Fruit fly (Drosophila melanogaster) whole organism, embryonic: Measurements from ENCODE around the gene Cyp4ac2.

Experiments used
- Antp ChIP-seq: fragments of 200-800 bp; sonication (Bioruptor generic); optimal IDR thresholded peaks from 3 replicates; lab custom pipeline; 2016; ENCODE audit warnings: missing biosample characterization, missing genetic modification characterization
- Atf3 ChIP-seq: fragments of 200-800 bp; sonication (Bioruptor generic); optimal IDR thresholded peaks from 3 replicates; lab custom pipeline; 2016; ENCODE audit warnings: missing biosample characterization, missing genetic modification characterization
- Awh ChIP-seq: fragments of 200-800 bp; sonication (Bioruptor generic); IDR thresholded peaks from 2 replicates; pipeline ENCODE4, ENCODE4 v1.3.6; 2022; ENCODE audit warnings: missing biosample characterization, missing genetic modification characterization
- B-H2 ChIP-seq: fragments of 200-800 bp; sonication (Bioruptor generic); optimal IDR thresholded peaks from 2 replicates; lab custom pipeline; 2018; ENCODE audit warnings: missing biosample characterization, mild to moderate bottlenecking, missing genetic modification characterization
- CG12071 ChIP-seq: fragments of 200-800 bp; sonication (Bioruptor generic); optimal IDR thresholded peaks from 3 replicates; lab custom pipeline; 2018; ENCODE audit warnings: missing biosample characterization, mild to moderate bottlenecking, missing genetic modification characterization
- CG1233 ChIP-seq: fragments of 200-800 bp; sonication (Bioruptor generic); optimal IDR thresholded peaks from 4 replicates; lab custom pipeline; 2018; ENCODE audit warnings: missing biosample characterization, mild to moderate bottlenecking, missing genetic modification characterization
- CG14667 ChIP-seq: fragments of 200-800 bp; sonication (Bioruptor generic); IDR thresholded peaks from 2 replicates; pipeline ENCODE4 v1.3.6; 2022; ENCODE audit warnings: missing biosample characterization, missing genetic modification characterization
- CG14965 ChIP-seq: fragments of 200-800 bp; sonication (Bioruptor generic); optimal IDR thresholded peaks from 2 replicates; lab custom pipeline; 2016; ENCODE audit warnings: missing biosample characterization, missing genetic modification characterization, borderline replicate concordance
- CG3163 ChIP-seq: fragments of 200-800 bp; sonication (Bioruptor generic); optimal IDR thresholded peaks from 3 replicates; lab custom pipeline; 2016; ENCODE audit warnings: missing biosample characterization, missing genetic modification characterization
- CG3995 ChIP-seq: fragments of 200-800 bp; sonication (Bioruptor generic); optimal IDR thresholded peaks from 3 replicates; lab custom pipeline; 2016; ENCODE audit warnings: missing biosample characterization, missing genetic modification characterization
- CG4360 ChIP-seq: fragments of 200-800 bp; sonication (Bioruptor generic); IDR thresholded peaks from 2 replicates; pipeline ENCODE4 v1.3.6; 2022; ENCODE audit warnings: missing biosample characterization, missing genetic modification characterization
- CG5953 ChIP-seq: fragments of 200-800 bp; sonication (Bioruptor generic); IDR thresholded peaks from 2 replicates; pipeline ENCODE4 v1.3.6; 2022; ENCODE audit warnings: missing biosample characterization, missing genetic modification characterization
- CG6254 ChIP-seq: fragments of 200-800 bp; sonication (Bioruptor generic); optimal IDR thresholded peaks from 3 replicates; lab custom pipeline; 2017; ENCODE audit warnings: mild to moderate bottlenecking, missing biosample characterization, missing genetic modification reagents, missing genetic modification characterization
- CG7745 ChIP-seq: fragments of 200-800 bp; sonication (Bioruptor generic); optimal IDR thresholded peaks from 2 replicates; lab custom pipeline; 2018; ENCODE audit warnings: missing biosample characterization, mild to moderate bottlenecking, missing genetic modification characterization, moderate library complexity
- CG7839 ChIP-seq: fragments of 200-800 bp; sonication (Bioruptor generic); optimal IDR thresholded peaks from 3 replicates; lab custom pipeline; 2018; ENCODE audit warnings: missing biosample characterization, mild to moderate bottlenecking, missing genetic modification characterization, moderate library complexity
- CG8944 ChIP-seq: fragments of 200-800 bp; sonication (Bioruptor generic); optimal IDR thresholded peaks from 3 replicates; lab custom pipeline; 2016; ENCODE audit warnings: missing biosample characterization, missing genetic modification characterization
- CG9609 ChIP-seq: fragments of 200-800 bp; sonication (Bioruptor generic); optimal IDR thresholded peaks from 3 replicates; lab custom pipeline; 2016; ENCODE audit warnings: missing biosample characterization, missing genetic modification characterization
- CkIIα-i1 ChIP-seq: fragments of 200-800 bp; sonication (Bioruptor generic); IDR thresholded peaks from 2 replicates; pipeline ENCODE4 v1.3.6; 2022; ENCODE audit warnings: missing biosample characterization, missing genetic modification characterization
- D ChIP-seq, 2 experiments: fragments of 200-800 bp in 1 of 2; fragments of >200 bp in 1 of 2; sonication (Bioruptor generic) in 1 of 2; optimal IDR thresholded peaks; 2 replicates in 1 of 2; 3 replicates in 1 of 2; lab custom pipeline; 2017; ENCODE audit warnings: mild to moderate bottlenecking in 1 of 2, missing biosample characterization in 1 of 2, missing genetic modification characterization in 1 of 2, missing genetic modification reagents in 1 of 2
- Dbx ChIP-seq: fragments of 200-800 bp; sonication (Bioruptor generic); IDR thresholded peaks from 3 replicates; pipeline ENCODE4 v1.3.6; 2022; ENCODE audit warnings: missing biosample characterization, missing genetic modification characterization
- Deaf1 ChIP-seq: fragments of 200-800 bp; optimal IDR thresholded peaks from 3 replicates; lab custom pipeline; 2019; ENCODE audit warnings: missing biosample characterization, mild to moderate bottlenecking, missing genetic modification characterization, moderate library complexity
- Eip74EF ChIP-seq, 2 experiments: fragments of 200-800 bp in 1 of 2; fragments of >200 bp in 1 of 2; sonication (Bioruptor generic) in 1 of 2; optimal IDR thresholded peaks; 2 replicates each; lab custom pipeline; 2017 to 2019; ENCODE audit warnings: missing biosample characterization in 2 of 2, missing genetic modification characterization in 2 of 2, mild to moderate bottlenecking in 1 of 2, moderate library complexity in 1 of 2
- Fer2 ChIP-seq: fragments of 200-800 bp; sonication (Bioruptor generic); optimal IDR thresholded peaks from 2 replicates; lab custom pipeline; 2018; ENCODE audit warnings: missing biosample characterization, mild to moderate bottlenecking, missing genetic modification characterization, moderate library complexity
- GATAe ChIP-seq: fragments of 200-800 bp; sonication (Bioruptor generic); conservative IDR thresholded peaks from 2 replicates; pipeline ENCODE4 v1.3.6; 2022; ENCODE audit warnings: missing biosample characterization, missing genetic modification characterization
- Hand ChIP-seq: fragments of 200-800 bp; sonication (Bioruptor generic); optimal IDR thresholded peaks from 2 replicates; lab custom pipeline; 2017; ENCODE audit warnings: mild to moderate bottlenecking, missing biosample characterization, missing genetic modification reagents, missing genetic modification characterization
- Hr51 ChIP-seq, 2 experiments: fragments of 200-800 bp; sonication (Bioruptor generic); optimal IDR thresholded peaks; 2 replicates in 1 of 2; 3 replicates in 1 of 2; lab custom pipeline; 2016 to 2018; ENCODE audit warnings: missing biosample characterization in 2 of 2, missing genetic modification characterization in 2 of 2, mild to moderate bottlenecking in 1 of 2, moderate library complexity in 1 of 2
- Hsf ChIP-seq: fragments of 200-800 bp; sonication (Bioruptor generic); optimal IDR thresholded peaks from 3 replicates; lab custom pipeline; 2016; ENCODE audit warnings: missing biosample characterization, missing genetic modification characterization
- MTF-1 ChIP-seq: fragments of 200-800 bp; sonication (Bioruptor generic); optimal IDR thresholded peaks from 2 replicates; lab custom pipeline; 2018; ENCODE audit warnings: missing biosample characterization, mild to moderate bottlenecking, missing genetic modification characterization, borderline replicate concordance
- NK7.1 ChIP-seq: fragments of 200-800 bp; sonication (Bioruptor generic); optimal IDR thresholded peaks from 3 replicates; lab custom pipeline; 2016; ENCODE audit warnings: missing biosample characterization, missing genetic modification characterization
- Nf-YA ChIP-seq: fragments of 200-800 bp; sonication (Bioruptor generic); IDR thresholded peaks from 2 replicates; pipeline ENCODE4 v1.3.6; 2022; ENCODE audit warnings: missing biosample characterization, missing genetic modification characterization
- NfI ChIP-seq: fragments of 200-800 bp; sonication (Bioruptor generic); optimal IDR thresholded peaks from 3 replicates; lab custom pipeline; 2018; ENCODE audit warnings: missing biosample characterization, mild to moderate bottlenecking, missing genetic modification characterization, moderate library complexity
- Scr ChIP-seq: fragments of 200-800 bp; sonication (Bioruptor generic); IDR thresholded peaks from 2 replicates; pipeline ENCODE4 v1.3.6; 2022; ENCODE audit warnings: missing biosample characterization, missing genetic modification characterization; ENCODE audit not compliant: partially characterized antibody
- Spps ChIP-seq: fragments of 200-800 bp; sonication (Bioruptor generic); optimal IDR thresholded peaks from 2 replicates; lab custom pipeline; 2018; ENCODE audit warnings: missing biosample characterization, mild to moderate bottlenecking, missing genetic modification characterization
- Taf1 ChIP-seq: fragments of 200-800 bp; sonication (Bioruptor generic); IDR thresholded peaks from 2 replicates; pipeline ENCODE4 v1.3.6; 2022; ENCODE audit warnings: missing biosample characterization, missing genetic modification characterization
- al ChIP-seq: fragments of 200-800 bp; sonication (Bioruptor generic); IDR thresholded peaks from 2 replicates; pipeline ENCODE4 v1.3.6; 2022; ENCODE audit warnings: missing biosample characterization, missing genetic modification characterization
- amos ChIP-seq: fragments of 200-800 bp; sonication (Bioruptor generic); IDR thresholded peaks from 2 replicates; pipeline ENCODE4 v1.3.6; 2022; ENCODE audit warnings: missing biosample characterization, missing genetic modification characterization; ENCODE audit not compliant: partially characterized antibody
- aop ChIP-seq: fragments of 200-800 bp; sonication (Bioruptor generic); IDR thresholded peaks from 2 replicates; pipeline ENCODE4 v1.3.6; 2022; ENCODE audit warnings: missing biosample characterization, missing genetic modification characterization
- dan ChIP-seq: fragments of 200-800 bp; sonication (Bioruptor generic); IDR thresholded peaks from 2 replicates; pipeline ENCODE4 v1.3.6; 2022; ENCODE audit warnings: missing biosample characterization, missing genetic modification characterization
- exex ChIP-seq: fragments of 200-800 bp; sonication (Bioruptor generic); optimal IDR thresholded peaks from 4 replicates; lab custom pipeline; 2018; ENCODE audit warnings: missing biosample characterization, mild to moderate bottlenecking, missing genetic modification characterization, moderate library complexity
- gsb ChIP-seq: fragments of 200-800 bp; sonication (Bioruptor generic); IDR thresholded peaks from 2 replicates; pipeline ENCODE4 v1.3.6; 2022; ENCODE audit warnings: missing biosample characterization, missing genetic modification characterization
- her ChIP-seq: fragments of 200-800 bp; sonication (Bioruptor generic); optimal IDR thresholded peaks from 2 replicates; lab custom pipeline; 2016; ENCODE audit warnings: missing biosample characterization, missing genetic modification characterization
- ken ChIP-seq: fragments of 200-800 bp; sonication (Bioruptor generic); IDR thresholded peaks from 3 replicates; pipeline ENCODE4 v1.3.6; 2022; ENCODE audit warnings: missing biosample characterization, missing genetic modification characterization
- onecut ChIP-seq: fragments of 200-800 bp; sonication (Bioruptor generic); IDR thresholded peaks from 2 replicates; pipeline ENCODE4 v1.3.6; 2022; ENCODE audit warnings: missing biosample characterization, missing genetic modification characterization
- otp ChIP-seq: fragments of 200-800 bp; sonication (Bioruptor generic); IDR thresholded peaks from 3 replicates; pipeline ENCODE4, ENCODE4 v1.3.6; 2022; ENCODE audit warnings: missing biosample characterization, missing genetic modification characterization
- stc ChIP-seq: fragments of 200-800 bp; sonication (Bioruptor generic); IDR thresholded peaks from 2 replicates; pipeline ENCODE4 v1.3.6; 2022; ENCODE audit warnings: missing biosample characterization, missing genetic modification characterization
- tio ChIP-seq: fragments of 200-800 bp; sonication (Bioruptor generic); optimal IDR thresholded peaks from 2 replicates; lab custom pipeline; 2017; ENCODE audit warnings: missing biosample characterization, missing genetic modification characterization, inconsistent platforms
- toy ChIP-seq: fragments of 200-800 bp; sonication (Bioruptor generic); IDR thresholded peaks from 2 replicates; pipeline ENCODE4 v1.3.6; 2022; ENCODE audit warnings: missing biosample characterization, missing genetic modification characterization
- trh ChIP-seq: fragments of 200-800 bp; sonication (Bioruptor generic); optimal IDR thresholded peaks from 2 replicates; lab custom pipeline; 2016; ENCODE audit warnings: missing biosample characterization, missing genetic modification characterization
- tup ChIP-seq: fragments of 200-800 bp; sonication (Bioruptor generic); optimal IDR thresholded peaks from 2 replicates; lab custom pipeline; 2016; ENCODE audit warnings: missing biosample characterization, mild to moderate bottlenecking, missing genetic modification characterization, moderate library complexity
- yki ChIP-seq: fragments of >200 bp; optimal IDR thresholded peaks from 3 replicates; lab custom pipeline; 2018

The Cyp4ac2 gene

DNA sequence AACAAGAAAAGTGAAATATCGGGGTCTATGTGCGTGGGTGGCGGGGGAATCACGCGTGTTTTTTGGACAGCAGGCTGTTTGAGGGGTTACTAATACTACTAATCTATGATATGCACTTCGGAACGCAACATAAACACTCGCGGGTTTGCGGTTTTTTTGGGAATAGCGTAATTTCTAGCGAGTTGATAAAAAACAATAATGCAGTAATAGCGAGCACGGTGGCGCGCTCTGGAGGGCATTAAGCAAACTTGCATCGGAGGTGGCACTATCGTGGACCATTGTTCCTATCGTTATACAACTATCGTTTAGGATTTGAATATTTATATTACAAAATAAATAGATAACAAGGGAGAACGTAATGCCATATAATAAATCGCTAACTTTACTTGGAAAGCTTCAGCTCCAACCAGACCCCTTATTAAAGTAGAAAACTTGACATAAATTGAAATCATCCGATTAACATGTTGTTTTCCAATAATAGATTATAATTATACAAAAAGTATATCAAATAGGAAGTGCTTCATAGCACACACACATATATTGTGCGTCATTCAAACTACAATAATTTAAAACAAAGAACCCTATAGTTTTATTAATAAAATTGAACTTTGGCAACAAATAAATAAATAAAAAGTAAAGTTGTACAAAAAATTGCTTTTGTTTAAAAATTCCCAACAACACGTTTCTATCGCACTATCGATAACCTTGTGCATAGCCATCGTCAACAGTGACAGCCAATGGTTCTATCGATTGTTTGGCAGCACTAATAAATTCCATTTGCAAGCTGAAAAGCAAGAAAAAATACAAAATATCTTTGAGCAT lies 12.3 kb downstream of the Cyp4ac2 start, which contains the start of the genes Nin and Bub1 (continued):
- TF ChIP-seq Scr (GFP tag; lab: Robert Waterston, UW) (peak; percentile 90), Nf-YA (GFP tag; lab: Robert Waterston, UW) (no peak), CG9609 (GFP tag; lab: Kevin White, UChicago) (no peak), Taf1 (no peak), Deaf1 (no peak), CG3163 (no peak), MTF-1 (GFP tag; lab: Kevin White, UChicago) (no peak), CG8944 (GFP tag; lab: Kevin White, UChicago) (no peak), toy (GFP tag; lab: Robert Waterston, UW) (no peak), dan (GFP tag; lab: Robert Waterston, UW) (no peak), B-H2 (GFP tag; lab: Kevin White, UChicago) (no peak), CG6254 (no peak), CG7745 (tag; lab: Kevin White, UChicago) (no peak), trh (no peak), otp (GFP tag; lab: Robert Waterston, UW) (no peak), al (no peak), ken (GFP tag; lab: Robert Waterston, UW) (no peak), CG3995 (GFP tag; lab: Kevin White, UChicago) (peak; percentile 34), aop (no peak), Awh (GFP tag; lab: Robert Waterston, UW) (no peak), NK7.1 (GFP tag; lab: Kevin White, UChicago) (no peak), exex (tag; lab: Kevin White, UChicago) (no peak), Eip74EF (GFP tag; optimal IDR thresholded peaks at IDR 0.05; lab: Kevin White, UChicago) (no peak), Hsf (GFP tag; lab: Kevin White, UChicago) (peak; percentile 18), CG7839 (tag; lab: Kevin White, UChicago) (no peak), CG1233 (GFP tag; lab: Kevin White, UChicago) (no peak), CkIIα-i1 (GFP tag; lab: Robert Waterston, UW) (no peak), her (GFP tag; lab: Kevin White, UChicago) (no peak), CG5953 (GFP tag; lab: Robert Waterston, UW) (no peak), CG12071 (no peak), NfI (GFP tag; lab: Kevin White, UChicago) (peak; percentile 8), onecut (GFP tag; lab: Robert Waterston, UW) (no peak), D (optimal IDR thresholded peaks at IDR 0.05; lab: Kevin White, UChicago) (no peak), D (GFP tag; optimal IDR thresholded peaks at IDR 0.05; lab: Kevin White, UChicago) (no peak), tio (GFP tag; lab: Kevin White, UChicago) (no peak), Dbx (peak; percentile 71), amos (GFP tag; lab: Robert Waterston, UW) (peak; percentile 95), CG14965 (GFP tag; lab: Kevin White, UChicago) (no peak), Hr51 (GFP tag; optimal IDR thresholded peaks at IDR 0.05; lab: Kevin White, UChicago) (no peak), Hand (GFP tag; lab: Kevin White, UChicago) (no peak), CG4360 (GFP tag; lab: Robert Waterston, UW) (peak; percentile 20; the same call in 1 of the 2 replicates), Fer2 (tag; lab: Kevin White, UChicago) (no peak), GATAe (GFP tag; lab: Robert Waterston, UW) (no peak), yki (lab: Kevin White, UChicago) (no peak), Antp (GFP tag; lab: Kevin White, UChicago) (peak; percentile 8), Spps (no peak), Atf3 (GFP tag; lab: Kevin White, UChicago) (peak; percentile 2), CG14667 (GFP tag; lab: Robert Waterston, UW) (peak; percentile 14; the same call in 1 of the 2 replicates), stc (GFP tag; lab: Robert Waterston, UW) (no peak), gsb (no peak), tup (no peak)
